Worm (Caenorhabditis elegans): Measurements from ENCODE around the gene tmem-131.
"Not testable (repeated sequence)": the region's sequence is repeated elsewhere in the genome, so short reads cannot be mapped to it uniquely, and the experiment has no call there.

ce11 chrIII:4980367-4980766, 17.6 kb downstream of the tmem-131 start, which contains the start of gene C27F2.6:
- TF ChIP-seq cog-1 (tag; optimal IDR thresholded peaks at IDR 0.05); flt-1 (GFP tag; IDR thresholded peaks at IDR 0.05): not testable (repeated sequence)
